Worm (Caenorhabditis elegans): Measurements from ENCODE around the gene Y39G8B.13.
"Not testable (repeated sequence)": the region's sequence is repeated elsewhere in the genome, so short reads cannot be mapped to it uniquely, and the experiment has no call there.

DNA sequence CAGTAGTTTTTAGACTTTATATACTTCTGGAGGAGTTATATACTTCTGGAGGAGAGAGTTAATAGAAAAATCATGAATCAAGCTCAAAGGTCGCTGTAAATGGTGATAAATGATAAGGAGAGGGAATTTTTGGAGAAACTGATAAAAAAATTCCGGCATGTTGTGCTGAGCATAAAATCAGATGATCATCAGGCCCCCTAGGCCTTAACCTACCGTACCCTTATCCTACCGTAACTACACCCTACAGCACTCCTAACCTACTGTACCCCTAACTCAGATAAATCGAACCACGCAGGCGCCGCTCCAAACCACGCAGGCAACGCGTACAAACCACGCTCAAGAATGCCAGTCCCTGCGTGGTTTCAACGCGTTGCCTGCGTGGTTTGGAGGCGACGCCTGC is 17.2 kb upstream of the Y39G8B.13 start, which contains the start of gene F01D5.3:
- TF ChIP-seq tab-1 (GFP tag; IDR thresholded peaks at IDR 0.05); ztf-23 (GFP tag; IDR thresholded peaks at IDR 0.05); cog-1 (tag; optimal IDR thresholded peaks at IDR 0.05): not testable (repeated sequence)
